Worm (Caenorhabditis elegans) whole organism, L4 larva: ENCODE measurements around the gene fbxa-81.

Experiments used
- F10B5.3 ChIP-seq: sonication (generic microtip); optimal IDR thresholded peaks from 2 replicates; lab custom pipeline; 2016; ENCODE audit warnings: mild to moderate bottlenecking, missing genetic modification characterization, missing compliant biosample characterization
- F37D6.2 ChIP-seq: sonication (generic microtip); optimal IDR thresholded peaks from 2 replicates; lab custom pipeline; 2016; ENCODE audit warnings: mild to moderate bottlenecking, missing genetic modification characterization, missing compliant biosample characterization
- F44E2.7 ChIP-seq: fragments of 200-800 bp; sonication (Bioruptor generic); IDR thresholded peaks from 2 replicates; pipeline ENCODE4 v2.1.2; 2022; ENCODE audit warnings: missing genetic modification characterization, missing compliant biosample characterization
- R02D3.7 ChIP-seq: fragments of 150-350 bp; sonication (generic microtip); optimal IDR thresholded peaks from 3 replicates; lab custom pipeline; 2014; ENCODE audit warnings: missing biosample characterization, missing genetic modification characterization
- Y75B8A.6 ChIP-seq: fragments of 200-800 bp; sonication (Bioruptor generic); IDR thresholded peaks from 2 replicates; pipeline ENCODE4 v1.3.6; 2022; ENCODE audit warnings: missing genetic modification reagents, missing genetic modification characterization, missing compliant biosample characterization
- aha-1 ChIP-seq: fragments of 150-350 bp; peaks from one replicate; lab custom pipeline; 2014; ENCODE audit warnings: missing biosample characterization, missing genetic modification characterization
- daf-12 ChIP-seq: fragments of 150-350 bp; optimal IDR thresholded peaks from 2 replicates; lab custom pipeline; 2014; ENCODE audit warnings: missing biosample characterization, missing genetic modification reagents, missing genetic modification characterization
- daf-16 ChIP-seq, 3 experiments: sonication (generic microtip); optimal IDR thresholded peaks; 2 replicates each; lab custom pipeline; 2016 to 2017; ENCODE audit warnings: missing genetic modification characterization in 3 of 3, missing genetic modification reagents in 3 of 3, mild to moderate bottlenecking in 2 of 3, missing compliant biosample characterization in 2 of 3, missing biosample characterization in 1 of 3, moderate library complexity in 1 of 3
- dmd-6 ChIP-seq: fragments of 200-800 bp; sonication (Bioruptor generic); IDR thresholded peaks from 2 replicates; pipeline ENCODE4 v1.3.6; 2022; ENCODE audit warnings: missing genetic modification reagents, missing genetic modification characterization, missing compliant biosample characterization
- dmd-8 ChIP-seq: fragments of 200-800 bp; sonication (Bioruptor generic); IDR thresholded peaks from 2 replicates; pipeline ENCODE4 v1.3.6; 2022; ENCODE audit warnings: missing genetic modification characterization, missing compliant biosample characterization
- dpl-1 ChIP-seq: fragments of 150-350 bp; optimal IDR thresholded peaks from 2 replicates; lab custom pipeline; 2014; ENCODE audit warnings: missing biosample characterization, missing genetic modification reagents, missing genetic modification characterization
- duxl-1 ChIP-seq: sonication (generic microtip); optimal IDR thresholded peaks from 2 replicates; lab custom pipeline; 2016; ENCODE audit warnings: mild to moderate bottlenecking, missing genetic modification characterization, moderate library complexity, missing compliant biosample characterization; ENCODE audit not compliant: poor library complexity
- dve-1 ChIP-seq: sonication (generic microtip); optimal IDR thresholded peaks from 2 replicates; lab custom pipeline; 2017; ENCODE audit warnings: antibody characterized with exemption, mild to moderate bottlenecking, missing genetic modification characterization, missing compliant biosample characterization; ENCODE audit not compliant: insufficient read depth
- egl-43 ChIP-seq: fragments of 200-800 bp; sonication (Bioruptor generic); IDR thresholded peaks from 2 replicates; pipeline ENCODE4 v1.3.6; 2022; ENCODE audit warnings: missing genetic modification reagents, missing genetic modification characterization, missing compliant biosample characterization
- fkh-10 ChIP-seq: fragments of 150-350 bp; optimal IDR thresholded peaks from 2 replicates; lab custom pipeline; 2014; ENCODE audit warnings: missing biosample characterization, missing genetic modification reagents, missing genetic modification characterization
- hlh-11 ChIP-seq: fragments of 200-800 bp; sonication (Bioruptor generic); optimal IDR thresholded peaks from 2 replicates; lab custom pipeline; 2018; ENCODE audit warnings: mild to moderate bottlenecking, missing genetic modification characterization, missing compliant biosample characterization
- hlh-30 ChIP-seq: sonication (generic microtip); optimal IDR thresholded peaks from 2 replicates; lab custom pipeline; 2017; ENCODE audit warnings: antibody characterized with exemption, mild to moderate bottlenecking, missing genetic modification characterization, missing compliant biosample characterization; ENCODE audit not compliant: insufficient read depth
- lin-1 ChIP-seq: fragments of 200-800 bp; sonication (Bioruptor generic); IDR thresholded peaks from 2 replicates; pipeline ENCODE4 v1.3.6; 2022; ENCODE audit warnings: missing genetic modification reagents, missing genetic modification characterization, missing compliant biosample characterization
- lin-29 ChIP-seq: fragments of 200-800 bp; sonication (Bioruptor generic); IDR thresholded peaks from 2 replicates; pipeline ENCODE4 v1.3.6; 2022; ENCODE audit warnings: missing genetic modification reagents, missing genetic modification characterization, missing compliant biosample characterization
- lin-38 ChIP-seq: fragments of 200-800 bp; sonication (Bioruptor generic); IDR thresholded peaks from 2 replicates; pipeline ENCODE4 v1.3.6; 2022; ENCODE audit warnings: missing genetic modification reagents, missing genetic modification characterization, missing compliant biosample characterization
- mdt-29 ChIP-seq: fragments of 200-800 bp; sonication (Bioruptor generic); IDR thresholded peaks from 2 replicates; pipeline ENCODE4 v1.3.6; 2022; ENCODE audit warnings: missing genetic modification reagents, missing genetic modification characterization, missing compliant biosample characterization
- mep-1 ChIP-seq: fragments of 150-350 bp; sonication (generic microtip); optimal IDR thresholded peaks from 3 replicates; lab custom pipeline; 2014; ENCODE audit warnings: missing biosample characterization, missing genetic modification characterization
- mes-2 ChIP-seq: sonication (generic microtip); optimal IDR thresholded peaks from 2 replicates; lab custom pipeline; 2016; ENCODE audit warnings: missing genotype, mild to moderate bottlenecking, missing genetic modification characterization, missing compliant biosample characterization; ENCODE audit not compliant: poor library complexity, severe bottlenecking
- mxl-3 ChIP-seq: fragments of 200-800 bp; sonication (Bioruptor generic); optimal IDR thresholded peaks from 2 replicates; lab custom pipeline; 2018; ENCODE audit warnings: mild to moderate bottlenecking, missing genetic modification characterization, missing compliant biosample characterization
- nhr-111 ChIP-seq: fragments of 200-800 bp; sonication (Bioruptor generic); optimal IDR thresholded peaks from 2 replicates; lab custom pipeline; 2018; ENCODE audit warnings: mild to moderate bottlenecking, missing genetic modification characterization, missing compliant biosample characterization
- nhr-28 ChIP-seq: fragments of 150-350 bp; optimal IDR thresholded peaks from 2 replicates; lab custom pipeline; 2014; ENCODE audit warnings: missing biosample characterization, missing genetic modification characterization
- nhr-41 ChIP-seq: fragments of 200-800 bp; sonication (Bioruptor generic); IDR thresholded peaks from 2 replicates; pipeline ENCODE4 v1.3.6; 2022; ENCODE audit warnings: missing genetic modification reagents, missing genetic modification characterization, missing compliant biosample characterization
- nhr-48 ChIP-seq: sonication (generic microtip); optimal IDR thresholded peaks from 2 replicates; lab custom pipeline; 2016; ENCODE audit warnings: mild to moderate bottlenecking, missing genetic modification characterization, missing compliant biosample characterization
- php-3 ChIP-seq: fragments of 200-800 bp; sonication (Bioruptor generic); IDR thresholded peaks from 2 replicates; pipeline ENCODE4 v1.3.6; 2022; ENCODE audit warnings: missing genetic modification reagents, missing genetic modification characterization, missing compliant biosample characterization
- pqm-1 ChIP-seq: sonication (generic microtip); optimal IDR thresholded peaks from 2 replicates; lab custom pipeline; 2017; ENCODE audit warnings: missing biosample characterization, missing genetic modification characterization
- saeg-2 ChIP-seq: fragments of 200-800 bp; sonication (Bioruptor generic); IDR thresholded peaks from 2 replicates; pipeline ENCODE4 v1.3.6; 2022; ENCODE audit warnings: missing genetic modification reagents, missing genetic modification characterization, missing compliant biosample characterization
- set-16 ChIP-seq: fragments of 200-800 bp; sonication (Bioruptor generic); IDR thresholded peaks from 2 replicates; pipeline ENCODE4 v1.3.6; 2022; ENCODE audit warnings: missing genetic modification reagents, missing genetic modification characterization, missing compliant biosample characterization
- tra-1 ChIP-seq: fragments of 200-800 bp; sonication (Bioruptor generic); IDR thresholded peaks from 2 replicates; pipeline ENCODE4 v1.3.6; 2022; ENCODE audit warnings: missing genetic modification reagents, missing genetic modification characterization, missing compliant biosample characterization
- unc-62 ChIP-seq, 3 experiments: fragments of 150-350 bp in 1 of 3; sonication (generic microtip); optimal IDR thresholded peaks in 2 of 3; peaks in 1 of 3; 1 replicate in 1 of 3; 2 replicates in 2 of 3; lab custom pipeline; 2014 to 2017; ENCODE audit warnings: missing biosample characterization in 3 of 3, missing genetic modification characterization in 3 of 3, missing genetic modification reagents in 3 of 3, missing genotype in 1 of 3
- vab-7 ChIP-seq: fragments of 200-800 bp; sonication (Bioruptor generic); IDR thresholded peaks from 2 replicates; pipeline ENCODE4 v1.3.6; 2022; ENCODE audit warnings: missing genetic modification reagents, missing genetic modification characterization, missing compliant biosample characterization
- zfp-2 ChIP-seq: sonication (generic microtip); optimal IDR thresholded peaks from 2 replicates; lab custom pipeline; 2016; ENCODE audit warnings: mild to moderate bottlenecking, missing genetic modification characterization, missing compliant biosample characterization

The fbxa-81 gene

ce11 chrX:14505578-14506353, 36.1 kb downstream of the fbxa-81 start (continued):
- peak; percentile 60 for TF ChIP-seq nhr-48
- TF ChIP-seq saeg-2 (GFP tag; lab: Robert Waterston, UW) = no peak

DNA sequence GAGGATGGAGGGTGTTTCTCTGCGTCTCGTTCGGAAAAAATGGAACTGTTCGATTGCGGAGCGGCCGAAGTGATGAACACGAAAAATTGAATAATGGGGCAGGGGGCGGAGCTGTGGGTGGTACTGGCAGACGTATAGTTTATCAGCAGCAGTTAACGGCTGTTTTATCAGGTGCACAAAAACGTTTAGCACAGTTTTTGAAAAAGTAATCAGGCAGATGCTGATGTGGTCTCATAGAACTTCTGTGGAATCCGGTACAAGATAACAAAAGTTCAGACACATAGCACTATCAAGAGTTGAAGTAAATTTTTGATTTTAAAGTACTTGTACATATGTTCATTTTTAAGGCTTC, 37.4 kb downstream of the fbxa-81 start:
- no peak for TF ChIP-seq nhr-111 (GFP tag; lab: Kevin White, UChicago)
- no peak for TF ChIP-seq daf-12 (tag; lab: Kevin White, UChicago)
- TF ChIP-seq dmd-8 (GFP tag; lab: Robert Waterston, UW) = 0 out of 2 replicates have a peak, but pooled peaks have one; percentile 22
- peak; percentile 47 for TF ChIP-seq mxl-3 (GFP tag; lab: Kevin White, UChicago)
- TF ChIP-seq duxl-1 = no peak
- no peak for TF ChIP-seq vab-7 (GFP tag; lab: Robert Waterston, UW)
- 0 out of 2 replicates have a peak, but pooled peaks have one; percentile 20 for TF ChIP-seq lin-1 (GFP tag; lab: Robert Waterston, UW)
- TF ChIP-seq dve-1 (tag; lab: Kevin White, UChicago) = peak; percentile 54
- no peak for TF ChIP-seq Y75B8A.6 (GFP tag; lab: Robert Waterston, UW)
- TF ChIP-seq nhr-41 = no peak
- TF ChIP-seq hlh-11 (tag; lab: Kevin White, UChicago) = peak; percentile 41
- TF ChIP-seq pqm-1 (tag; lab: Kevin White, UChicago) = peak; percentile 72
- TF ChIP-seq mep-1 (tag; lab: Kevin White, UChicago) = no peak
- TF ChIP-seq dmd-6 (GFP tag; lab: Robert Waterston, UW) = peak; percentile 35
- peak; percentile 41; the same call in 1 of the 2 replicates for TF ChIP-seq php-3 (GFP tag; lab: Robert Waterston, UW)
- TF ChIP-seq F44E2.7 = 0 out of 2 replicates have a peak, but pooled peaks have one; percentile 0
- TF ChIP-seq zfp-2 = no peak
- TF ChIP-seq R02D3.7 (tag; lab: Kevin White, UChicago) = no peak
- peak; percentile 83 for TF ChIP-seq nhr-28
- TF ChIP-seq tra-1 (GFP tag; lab: Robert Waterston, UW) = 0 out of 2 replicates have a peak, but pooled peaks have one; percentile 12
- TF ChIP-seq daf-16 (GFP tag; optimal IDR thresholded peaks at IDR 0.05; lab: Kevin White, UChicago) = no peak
- TF ChIP-seq daf-16 (tag; optimal IDR thresholded peaks at IDR 0.05; lab: Kevin White, UChicago) = peak; percentile 36
- peak; percentile 7 for TF ChIP-seq F10B5.3

ce11 chrX:14503800-14504550, 37.9 kb downstream of the fbxa-81 start, which contains the start of gene M163.1:
TSS of gene M163.1 (minus strand) at chrX:14503824.
- TF ChIP-seq aha-1 (peak; percentile 95), daf-16 (GFP tag; optimal IDR thresholded peaks at IDR 0.05; lab: Kevin White, UChicago) (no peak), daf-16 (tag; optimal IDR thresholded peaks at IDR 0.05; lab: Kevin White, UChicago) (peak; percentile 57), R02D3.7 (tag; lab: Kevin White, UChicago) (no peak), hlh-30 (tag; lab: Kevin White, UChicago) (peak; percentile 76), dve-1 (tag; lab: Kevin White, UChicago) (peak; percentile 42), hlh-11 (tag; lab: Kevin White, UChicago) (peak; percentile 38), set-16 (GFP tag; lab: Robert Waterston, UW) (peak; percentile 84), zfp-2 (no peak), dpl-1 (GFP tag; lab: Kevin White, UChicago) (no peak), tra-1 (GFP tag; lab: Robert Waterston, UW) (0 out of 2 replicates have a peak, but pooled peaks have one; percentile 28), F37D6.2 (tag; lab: Kevin White, UChicago) (no peak), egl-43 (GFP tag; lab: Robert Waterston, UW) (0 out of 2 replicates have a peak, but pooled peaks have one; percentile 11), lin-38 (GFP tag; lab: Robert Waterston, UW) (0 out of 2 replicates have a peak, but pooled peaks have one; percentile 18), nhr-28 (peak; percentile 37), dmd-6 (GFP tag; lab: Robert Waterston, UW) (peak; percentile 56), pqm-1 (tag; lab: Kevin White, UChicago) (peak; percentile 49), mdt-29 (GFP tag; lab: Robert Waterston, UW) (0 out of 2 replicates have a peak, but pooled peaks have one; percentile 11), F44E2.7 (0 out of 2 replicates have a peak, but pooled peaks have one; percentile 48), fkh-10 (GFP tag; lab: Kevin White, UChicago) (no peak), unc-62 (GFP tag; optimal IDR thresholded peaks at IDR 0.05 in 1 of 2; lab: Kevin White, UChicago) (peak in 1 of 2 experiments; percentile 91), unc-62 (tag; optimal IDR thresholded peaks at IDR 0.05; lab: Kevin White, UChicago) (no peak), lin-29 (GFP tag; lab: Robert Waterston, UW) (no peak), mes-2 (peak; percentile 1)
